Worm (Caenorhabditis elegans): Measurements from ENCODE around the gene W06G6.2.

ce11 chrV:16645201-16645940, 16.3 kb downstream of the W06G6.2 start, which contains the start of gene W06G6.17:
- TF ChIP-seq him-1 (tag; optimal IDR thresholded peaks at IDR 0.05), result no peak
- TF ChIP-seq dao-5 (tag; optimal IDR thresholded peaks at IDR 0.05), result no peak
